Worm (Caenorhabditis elegans) whole organism, midembryonic: ENCODE results near the gene srlf-4.

Experiments
- T22C8.4 ChIP-seq: fragments of 200-800 bp; sonication (Bioruptor generic); IDR thresholded peaks from 2 replicates; pipeline ENCODE4 v1.3.6; 2022; ENCODE audit warnings: missing genetic modification characterization, missing compliant biosample characterization
- cog-1 ChIP-seq: sonication (generic microtip); optimal IDR thresholded peaks from 2 replicates; lab custom pipeline; 2016; ENCODE audit warnings: missing genetic modification characterization, missing compliant biosample characterization
- flt-1 ChIP-seq: fragments of 200-800 bp; sonication (Bioruptor generic); IDR thresholded peaks from 2 replicates; pipeline ENCODE4 v1.3.6; 2022; ENCODE audit warnings: missing genetic modification characterization, missing compliant biosample characterization
- klf-2 ChIP-seq: fragments of 200-800 bp; sonication (Bioruptor generic); conservative IDR thresholded peaks from 2 replicates; pipeline ENCODE4 v1.3.6; 2022; ENCODE audit warnings: missing genetic modification reagents, missing genetic modification characterization, missing compliant biosample characterization
- med-1 ChIP-seq: sonication (generic microtip); optimal IDR thresholded peaks from 2 replicates; lab custom pipeline; 2017; ENCODE audit warnings: missing genetic modification characterization, mild to moderate bottlenecking, missing compliant biosample characterization, antibody characterized with exemption, missing genetic modification reagents; ENCODE audit not compliant: insufficient read depth
- ref-1 ChIP-seq: fragments of 200-800 bp; sonication (Bioruptor generic); conservative IDR thresholded peaks from 2 replicates; pipeline ENCODE4 v1.3.6; 2022; ENCODE audit warnings: missing genetic modification reagents, missing genetic modification characterization, missing compliant biosample characterization
- tab-1 ChIP-seq: fragments of 200-800 bp; sonication (Bioruptor generic); IDR thresholded peaks from 2 replicates; pipeline ENCODE4 v1.3.6; 2022; ENCODE audit warnings: missing genetic modification characterization, missing compliant biosample characterization
- ztf-23 ChIP-seq: fragments of 200-800 bp; sonication (Bioruptor generic); IDR thresholded peaks from 2 replicates; pipeline ENCODE4 v1.3.6; 2022; ENCODE audit warnings: missing genetic modification reagents, missing genetic modification characterization, missing compliant biosample characterization
- ztf-29 ChIP-seq: fragments of 200-800 bp; sonication (Bioruptor generic); IDR thresholded peaks from 2 replicates; pipeline ENCODE4 v1.3.6; 2022; ENCODE audit warnings: missing genetic modification reagents, missing genetic modification characterization, missing compliant biosample characterization

Gene srlf-4

DNA sequence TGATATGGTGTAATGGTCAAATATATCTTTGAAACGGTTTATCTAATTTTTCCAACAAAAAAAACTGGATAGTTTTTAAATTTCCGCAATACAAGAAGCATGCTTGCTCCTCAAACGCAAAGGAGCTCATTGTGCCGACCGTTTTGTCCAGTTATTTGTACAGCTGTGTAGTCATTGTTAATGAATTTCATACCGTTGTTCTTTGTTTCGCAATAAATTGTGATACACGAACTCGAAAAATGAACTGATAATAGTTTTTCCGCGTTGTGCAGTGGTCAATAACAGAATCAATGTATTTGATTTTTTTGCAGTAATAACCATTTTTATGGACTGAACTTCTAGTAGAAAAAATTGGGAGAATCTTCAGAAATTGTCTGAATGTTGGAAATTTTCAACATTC is 25.4 kb downstream of the srlf-4 start:
- TF ChIP-seq T22C8.4 (GFP tag; lab: Robert Waterston, UW) (no peak), ztf-23 (GFP tag; lab: Robert Waterston, UW) (no peak), cog-1 (tag; lab: Kevin White, UChicago) (no peak), ztf-29 (GFP tag; lab: Robert Waterston, UW) (no peak), klf-2 (GFP tag; lab: Robert Waterston, UW) (no peak)

DNA sequence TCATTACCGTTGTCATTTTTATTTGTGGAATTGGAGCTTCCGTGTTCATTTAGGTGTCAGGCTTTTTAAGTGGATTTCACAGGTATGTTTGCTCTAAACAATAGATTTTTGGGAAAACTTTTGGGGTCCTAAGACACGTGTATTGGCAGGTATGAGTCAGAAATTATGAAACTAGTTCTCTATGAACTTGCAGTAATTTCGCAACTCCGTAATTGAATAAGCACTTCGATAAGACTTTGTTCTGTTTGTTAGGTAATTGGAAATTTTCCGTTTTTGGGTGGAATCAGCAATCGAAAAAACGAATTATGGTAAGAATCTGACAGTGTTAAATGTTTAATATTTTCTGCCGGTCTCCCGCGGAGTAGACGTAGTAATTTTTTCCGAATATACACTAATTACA is 27.1 kb downstream of the srlf-4 start:
- no peak for TF ChIP-seq ztf-29 (GFP tag; lab: Robert Waterston, UW)
- no peak for TF ChIP-seq ref-1 (GFP tag; lab: Robert Waterston, UW)

DNA sequence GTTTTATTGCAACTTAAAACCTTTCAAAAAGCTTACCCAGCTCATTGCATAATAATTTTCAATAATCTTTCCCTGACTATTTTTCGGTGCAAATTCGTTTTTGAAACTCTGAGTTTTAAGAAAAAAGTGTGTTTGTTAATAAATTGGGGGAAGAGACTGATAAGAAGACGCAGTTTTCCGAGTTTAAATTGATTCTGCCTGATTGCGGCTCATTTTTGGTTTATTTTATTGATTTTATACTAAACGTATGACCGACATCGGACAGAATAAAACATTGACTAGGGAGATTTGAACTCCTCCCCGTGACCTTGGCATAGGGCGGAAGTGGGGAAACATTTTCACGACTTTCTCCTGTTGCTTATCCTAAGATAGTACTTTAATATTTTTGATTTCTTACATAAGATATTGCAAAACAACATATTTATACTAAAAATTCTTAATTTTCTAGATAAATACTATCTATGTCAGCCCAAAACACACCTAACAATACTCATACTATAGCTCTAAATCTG is 27.8 kb downstream of the srlf-4 start, which contains the start of gene K08D8.7:
K08D8.7 (plus strand) TSS at position 462 of the 512 bp plus-strand sequence.
- TF ChIP-seq med-1 (GFP tag; lab: Kevin White, UChicago) (no peak), ztf-23 (GFP tag; lab: Robert Waterston, UW) (no peak), ztf-29 (GFP tag; lab: Robert Waterston, UW) (no peak), tab-1 (GFP tag; lab: Robert Waterston, UW) (no peak), cog-1 (tag; lab: Kevin White, UChicago) (no peak), ref-1 (GFP tag; lab: Robert Waterston, UW) (no peak), flt-1 (GFP tag; lab: Robert Waterston, UW) (no peak), klf-2 (GFP tag; lab: Robert Waterston, UW) (no peak), T22C8.4 (GFP tag; lab: Robert Waterston, UW) (no peak)

DNA sequence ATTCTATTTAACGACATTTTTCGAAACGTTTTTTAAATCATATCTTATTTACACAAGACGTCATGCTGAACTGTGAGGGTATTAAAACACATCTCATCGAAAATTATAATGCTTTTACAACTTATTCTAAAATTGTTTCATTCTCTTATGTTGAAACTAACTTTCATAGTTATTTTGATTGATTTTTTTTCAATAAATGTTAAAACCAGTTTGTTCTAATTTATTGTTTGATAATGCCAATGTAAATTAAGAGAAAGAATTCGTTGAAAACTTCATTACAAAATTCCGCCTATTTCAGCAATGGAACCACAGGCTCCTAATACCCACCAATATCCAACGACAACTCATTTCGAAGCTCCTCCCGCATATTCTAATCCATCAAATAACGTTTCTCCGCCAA is 29.2 kb downstream of the srlf-4 start, which contains the start of gene K08D8.11:
K08D8.11 (plus strand) TSS at position 301 of the 400 bp plus-strand sequence.
- no peak for TF ChIP-seq tab-1 (GFP tag; lab: Robert Waterston, UW)
- TF ChIP-seq flt-1 (GFP tag; lab: Robert Waterston, UW), result no peak
- no peak for TF ChIP-seq med-1 (GFP tag; lab: Kevin White, UChicago)
- no peak for TF ChIP-seq T22C8.4 (GFP tag; lab: Robert Waterston, UW)
- no peak for TF ChIP-seq ref-1 (GFP tag; lab: Robert Waterston, UW)

DNA sequence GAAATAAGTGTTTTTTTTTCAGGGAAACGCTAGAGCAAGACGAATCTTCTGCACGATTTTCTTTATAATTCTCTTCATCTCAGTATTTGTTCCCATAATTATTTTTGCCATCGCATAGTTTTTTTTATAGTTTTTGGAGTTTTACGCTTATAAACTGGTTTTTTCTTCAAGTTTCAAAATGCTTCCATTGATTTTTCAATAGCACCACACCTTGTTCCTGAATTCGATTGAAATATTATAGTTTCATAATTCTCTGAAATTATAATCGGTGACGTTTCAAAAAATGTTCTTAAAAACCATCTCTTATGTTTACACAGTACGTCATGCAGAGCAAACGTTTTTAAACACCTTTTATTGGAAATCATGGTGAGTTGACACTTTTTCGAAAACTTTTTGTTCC is 31.1 kb downstream of the srlf-4 start, which contains the start of gene K08D8.12:
K08D8.12 (plus strand) TSS at position 301 of the 400 bp plus-strand sequence.
- no peak for TF ChIP-seq tab-1 (GFP tag; lab: Robert Waterston, UW)
- TF ChIP-seq med-1 (GFP tag; lab: Kevin White, UChicago), result no peak
- no peak for TF ChIP-seq ref-1 (GFP tag; lab: Robert Waterston, UW)
- no peak for TF ChIP-seq ztf-29 (GFP tag; lab: Robert Waterston, UW)
- no peak for TF ChIP-seq flt-1 (GFP tag; lab: Robert Waterston, UW)
- TF ChIP-seq ztf-23 (GFP tag; lab: Robert Waterston, UW), result no peak
- TF ChIP-seq T22C8.4 (GFP tag; lab: Robert Waterston, UW), result no peak
- TF ChIP-seq cog-1 (tag; lab: Kevin White, UChicago), result no peak
- TF ChIP-seq klf-2 (GFP tag; lab: Robert Waterston, UW), result no peak

DNA sequence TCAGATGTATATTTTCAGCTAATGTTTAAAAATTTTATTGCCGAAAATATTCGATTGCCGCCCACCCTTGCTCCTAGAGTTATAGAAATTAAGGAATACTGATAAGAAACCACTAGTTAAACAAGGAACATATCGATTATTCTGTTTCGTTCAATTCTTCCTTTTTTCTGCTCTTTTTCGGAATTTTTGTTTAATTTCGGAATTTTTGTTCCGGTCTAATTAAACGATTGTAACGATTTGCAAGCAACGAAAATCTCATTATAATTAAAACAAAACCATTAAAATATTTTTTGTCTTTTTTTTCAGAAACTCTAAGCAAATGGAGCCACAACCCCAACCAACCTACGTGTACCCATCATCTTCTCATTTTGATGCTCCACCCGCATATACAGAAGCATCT is 32.0 kb downstream of the srlf-4 start, which contains the start of gene K08D8.1:
K08D8.1 (plus strand) TSS at position 301 of the 400 bp plus-strand sequence.
- TF ChIP-seq klf-2 (GFP tag; lab: Robert Waterston, UW), result no peak
- no peak for TF ChIP-seq tab-1 (GFP tag; lab: Robert Waterston, UW)
- no peak for TF ChIP-seq cog-1 (tag; lab: Kevin White, UChicago)
- TF ChIP-seq flt-1 (GFP tag; lab: Robert Waterston, UW), result no peak
- TF ChIP-seq ztf-29 (GFP tag; lab: Robert Waterston, UW), result no peak
- TF ChIP-seq med-1 (GFP tag; lab: Kevin White, UChicago), result no peak
- no peak for TF ChIP-seq ref-1 (GFP tag; lab: Robert Waterston, UW)
- TF ChIP-seq T22C8.4 (GFP tag; lab: Robert Waterston, UW), result no peak
- TF ChIP-seq ztf-23 (GFP tag; lab: Robert Waterston, UW), result no peak

DNA sequence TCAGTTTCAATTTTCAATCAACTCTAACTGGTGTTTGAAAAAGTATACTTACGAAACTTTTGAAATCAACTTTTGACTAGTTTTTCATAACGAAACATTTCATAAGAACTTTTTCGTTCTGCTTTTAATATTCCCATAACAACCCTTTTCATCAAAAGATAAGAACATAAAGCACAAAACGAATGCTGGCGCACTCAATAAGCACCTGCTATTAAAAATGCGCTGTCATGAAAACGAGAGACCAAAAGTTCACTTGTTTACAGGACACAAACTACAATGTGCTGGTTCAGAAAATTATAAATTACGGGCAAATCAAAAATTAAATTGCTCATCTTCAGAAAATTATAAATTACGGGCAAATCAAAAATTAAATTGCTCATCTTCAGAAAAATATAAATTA is 33.2 kb downstream of the srlf-4 start:
- TF ChIP-seq ztf-23 (GFP tag; lab: Robert Waterston, UW) (no peak), ztf-29 (GFP tag; lab: Robert Waterston, UW) (no peak), T22C8.4 (GFP tag; lab: Robert Waterston, UW) (no peak), ref-1 (GFP tag; lab: Robert Waterston, UW) (no peak), tab-1 (GFP tag; lab: Robert Waterston, UW) (no peak), klf-2 (GFP tag; lab: Robert Waterston, UW) (no peak), med-1 (GFP tag; lab: Kevin White, UChicago) (no peak), flt-1 (GFP tag; lab: Robert Waterston, UW) (no peak), cog-1 (tag; lab: Kevin White, UChicago) (no peak)

DNA sequence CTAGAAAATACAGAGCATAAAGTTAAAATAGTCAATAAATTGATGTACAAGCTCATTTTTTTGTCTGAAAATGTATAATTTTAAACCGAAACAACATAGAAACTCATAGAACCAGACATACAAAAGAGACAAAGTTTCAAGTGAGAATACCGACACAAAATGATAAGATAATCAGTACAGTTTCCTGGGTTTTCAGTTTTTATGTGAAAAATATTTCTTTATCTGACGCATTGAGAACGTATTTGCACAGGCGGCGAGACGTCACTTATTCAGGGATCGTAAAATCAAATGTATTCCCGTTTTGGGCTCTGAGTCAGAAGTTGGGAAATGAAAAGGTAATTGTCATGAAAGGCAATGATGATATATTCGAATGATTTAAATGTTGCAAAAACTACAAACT is 33.8 kb downstream of the srlf-4 start, which contains the start of gene K08D8.6:
K08D8.6 (minus strand) TSS at position 64 of the 400 bp plus-strand sequence.
- no peak for TF ChIP-seq med-1 (GFP tag; lab: Kevin White, UChicago)
- no peak for TF ChIP-seq ztf-29 (GFP tag; lab: Robert Waterston, UW)
- TF ChIP-seq flt-1 (GFP tag; lab: Robert Waterston, UW), result no peak

DNA sequence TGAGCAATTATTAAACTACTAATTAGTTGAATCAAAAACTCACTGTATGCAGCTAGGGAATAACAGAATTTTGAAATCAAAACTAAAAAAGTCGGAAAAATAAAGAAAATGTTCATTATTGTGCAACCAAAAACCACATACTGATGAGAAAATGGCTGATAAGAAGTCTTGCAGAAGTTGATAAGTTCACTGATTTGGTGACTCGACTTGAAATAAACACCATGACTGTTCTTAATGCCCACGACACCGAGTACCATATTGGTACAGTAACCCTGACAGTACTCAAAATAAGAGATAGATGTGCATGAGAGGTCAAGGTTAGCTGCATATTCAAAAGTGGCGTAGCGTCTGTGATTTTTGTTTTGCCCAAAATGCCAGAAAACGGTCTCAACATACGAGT is 38.2 kb downstream of the srlf-4 start:
- TF ChIP-seq ztf-23 (GFP tag; lab: Robert Waterston, UW) (no peak), klf-2 (GFP tag; lab: Robert Waterston, UW) (no peak), ztf-29 (GFP tag; lab: Robert Waterston, UW) (no peak), med-1 (GFP tag; lab: Kevin White, UChicago) (no peak), ref-1 (GFP tag; lab: Robert Waterston, UW) (no peak), cog-1 (tag; lab: Kevin White, UChicago) (no peak), flt-1 (GFP tag; lab: Robert Waterston, UW) (no peak), tab-1 (GFP tag; lab: Robert Waterston, UW) (no peak), T22C8.4 (GFP tag; lab: Robert Waterston, UW) (no peak)
